Fruit fly (Drosophila melanogaster) Kc167 (cell line): ENCODE data around the gene Ns1.

Source experiments
- Myc ChIP-seq: fragments of >200 bp; optimal IDR thresholded peaks from 2 replicates; lab custom pipeline; 2017; ENCODE audit warnings: missing external identifiers
- Sin3A ChIP-seq: fragments of >200 bp; optimal IDR thresholded peaks from 2 replicates; lab custom pipeline; 2018; ENCODE audit warnings: missing external identifiers
- h ChIP-seq: fragments of >200 bp; optimal IDR thresholded peaks from 3 replicates; lab custom pipeline; 2018; ENCODE audit warnings: missing external identifiers
- insv ChIP-seq: fragments of >200 bp; optimal IDR thresholded peaks from 3 replicates; lab custom pipeline; 2018; ENCODE audit warnings: missing external identifiers
- psq ChIP-seq: fragments of >200 bp; optimal IDR thresholded peaks from 2 replicates; lab custom pipeline; 2017; ENCODE audit warnings: missing external identifiers
- ttk ChIP-seq: sonication (Bioruptor generic); optimal IDR thresholded peaks from 2 replicates; lab custom pipeline; 2017; ENCODE audit warnings: missing external identifiers

The Ns1 gene

DNA sequence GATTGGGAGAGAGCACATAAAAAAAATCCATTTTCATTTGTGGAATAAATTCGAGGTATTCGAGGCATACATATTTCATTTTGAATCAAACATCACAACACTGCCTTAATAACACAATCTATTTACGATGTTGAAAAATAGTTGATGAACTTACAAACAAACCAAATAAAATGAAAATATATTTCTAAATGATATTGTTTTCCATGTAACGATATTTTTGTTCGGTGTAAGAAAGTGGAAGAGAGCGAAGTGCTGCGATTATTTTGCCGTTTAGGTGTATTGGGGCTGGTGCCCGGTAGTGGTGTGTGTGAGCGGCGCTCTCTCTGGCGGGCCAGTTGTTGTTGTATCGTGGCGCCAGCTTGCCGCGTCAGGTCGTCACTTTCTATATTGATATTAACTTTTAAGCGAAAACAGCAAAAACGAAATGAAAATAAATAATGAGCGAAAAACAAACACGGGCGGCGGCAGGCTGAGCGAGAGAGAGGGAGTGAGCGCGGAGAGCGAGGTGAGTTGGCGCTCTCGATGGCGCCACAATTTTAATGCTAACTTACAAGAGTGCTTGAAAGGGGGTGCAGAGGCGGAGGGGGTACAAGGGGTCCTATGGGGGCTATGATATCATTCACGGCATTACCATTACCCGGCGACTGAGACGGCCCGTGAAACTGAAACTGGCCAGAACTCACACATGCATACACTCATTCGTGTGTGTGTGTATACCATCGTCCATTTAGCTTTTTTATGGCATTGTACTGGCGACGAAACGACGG, 7.3 kb downstream of the Ns1 start:
- TF ChIP-seq Myc (lab: Kevin White, UChicago) (no peak), ttk (no peak)

DNA sequence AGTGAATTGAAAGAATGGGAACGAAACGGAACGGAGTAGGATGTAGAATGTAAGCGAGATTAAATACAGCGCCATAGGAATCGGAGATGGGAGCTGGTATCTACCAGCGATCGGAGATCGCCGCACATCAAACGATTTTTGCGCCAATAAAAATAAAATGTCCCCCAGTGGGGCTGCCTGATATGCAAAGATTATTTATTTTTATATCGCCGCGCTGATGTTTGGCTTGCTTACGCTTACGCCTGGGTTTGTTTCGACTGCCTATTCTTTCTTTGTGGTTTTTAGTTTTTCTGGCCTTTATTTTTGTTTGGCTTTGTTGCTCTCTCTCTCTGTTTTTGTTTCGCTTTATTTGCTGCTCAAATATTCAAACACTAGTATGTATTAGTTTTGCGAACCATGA, 8.7 kb downstream of the Ns1 start:
- no peak for TF ChIP-seq ttk

DNA sequence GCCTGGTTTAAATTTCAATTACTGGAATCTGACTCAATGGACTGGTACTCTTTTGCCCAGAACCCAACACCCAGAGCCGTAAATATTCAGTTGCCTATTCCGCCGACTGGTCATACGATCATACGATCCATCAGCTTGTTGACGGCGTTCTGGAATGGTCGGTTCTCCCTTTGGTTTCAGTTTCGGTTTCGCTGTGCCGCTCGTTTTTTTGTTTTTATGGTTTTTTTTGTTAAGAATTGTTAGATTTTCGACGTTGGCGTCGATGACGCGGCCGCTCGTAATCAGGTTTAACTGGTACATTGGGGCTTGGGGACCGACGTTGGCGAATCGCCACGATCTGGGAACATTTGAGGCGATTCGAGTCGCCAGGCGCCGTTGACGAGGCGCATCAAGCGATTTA, 9.8 kb downstream of the Ns1 start:
- TF ChIP-seq psq (lab: Kevin White, UChicago) (no peak), ttk (no peak), insv (lab: Kevin White, UChicago) (no peak), h (lab: Kevin White, UChicago) (no peak), Myc (lab: Kevin White, UChicago) (no peak), Sin3A (lab: Kevin White, UChicago) (no peak)

DNA sequence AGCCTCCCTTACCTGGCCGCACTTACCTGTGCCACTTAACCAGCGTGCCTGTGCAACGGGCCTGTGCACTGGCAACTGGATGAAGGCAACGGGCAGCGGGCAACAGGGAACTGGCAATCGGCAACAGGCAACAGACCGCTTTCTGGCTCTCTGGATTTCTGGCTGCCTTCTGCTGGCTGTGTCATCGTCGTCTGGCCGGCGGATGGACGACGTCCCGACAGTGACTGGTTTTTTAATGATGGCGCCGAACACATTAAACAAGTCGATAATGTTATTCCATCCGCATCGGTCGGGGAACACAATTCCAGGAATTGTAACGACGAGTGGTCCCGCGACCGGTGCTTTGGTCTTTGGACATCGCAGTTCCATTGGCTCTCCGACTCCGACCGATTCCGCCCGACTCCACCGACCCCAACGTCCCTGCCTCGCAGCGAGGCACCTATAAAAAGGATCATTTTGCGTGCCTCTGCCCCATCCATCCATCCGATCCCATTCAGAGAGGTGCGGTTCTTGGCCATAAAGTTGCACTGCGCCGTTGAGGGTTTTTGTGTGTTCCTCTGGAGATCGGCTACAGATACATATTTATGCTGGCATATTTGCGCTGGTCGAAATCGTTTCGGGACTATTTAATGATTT, 10.6 kb downstream of the Ns1 start:
- TF ChIP-seq h (lab: Kevin White, UChicago), result no peak

DNA sequence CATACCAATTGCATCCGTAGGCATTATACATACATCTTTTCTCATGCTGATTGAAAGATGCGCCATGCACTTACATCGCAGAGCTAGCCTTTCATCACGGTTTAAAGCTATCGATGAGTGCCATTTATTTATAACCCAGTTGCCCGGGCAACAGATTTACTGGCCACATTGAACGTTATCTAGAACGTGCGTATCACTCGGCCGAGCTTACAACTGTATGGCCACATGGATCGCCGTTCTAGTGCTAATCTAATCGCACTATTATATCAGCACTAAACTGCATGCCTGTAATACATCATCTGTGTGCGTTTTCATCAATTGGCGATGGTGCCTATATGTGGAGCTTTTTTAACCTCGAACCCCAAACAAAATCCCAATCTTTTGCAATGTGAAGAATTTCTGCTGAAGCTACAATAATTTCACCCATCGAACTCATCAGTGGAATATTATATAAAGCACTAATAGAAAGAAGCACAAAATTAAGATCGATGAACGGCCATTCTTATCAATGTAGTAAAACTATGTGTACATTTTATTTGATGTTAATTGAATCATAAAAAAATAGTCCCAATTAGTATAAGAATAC, 11.6 kb downstream of the Ns1 start:
- no peak for TF ChIP-seq Sin3A (lab: Kevin White, UChicago)
- no peak for TF ChIP-seq ttk
- TF ChIP-seq psq (lab: Kevin White, UChicago), result no peak
- no peak for TF ChIP-seq insv (lab: Kevin White, UChicago)
- TF ChIP-seq h (lab: Kevin White, UChicago), result no peak
- no peak for TF ChIP-seq Myc (lab: Kevin White, UChicago)

DNA sequence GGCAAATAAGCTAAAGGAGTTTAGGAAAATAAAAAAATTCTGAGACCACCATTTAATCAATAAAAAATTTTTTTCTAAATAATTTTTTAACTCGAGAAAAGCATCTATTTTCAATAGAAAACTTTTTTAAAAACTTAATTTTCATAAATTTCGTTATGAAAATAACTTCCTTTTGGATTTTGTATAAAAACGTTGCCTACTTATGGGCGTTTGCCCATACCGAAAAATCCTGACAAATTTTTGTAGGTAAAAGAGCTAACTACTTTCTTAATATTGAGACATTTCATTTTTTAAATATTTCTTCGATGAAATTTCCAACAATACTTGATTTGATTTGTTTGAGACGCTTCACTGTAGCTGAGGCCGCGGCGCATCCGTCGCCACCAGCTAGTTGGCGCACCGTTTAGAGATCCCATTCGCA, 12.2 kb downstream of the Ns1 start:
- no peak for TF ChIP-seq Sin3A (lab: Kevin White, UChicago)
- TF ChIP-seq h (lab: Kevin White, UChicago), result no peak
- TF ChIP-seq insv (lab: Kevin White, UChicago), result no peak
- TF ChIP-seq psq (lab: Kevin White, UChicago), result no peak

DNA sequence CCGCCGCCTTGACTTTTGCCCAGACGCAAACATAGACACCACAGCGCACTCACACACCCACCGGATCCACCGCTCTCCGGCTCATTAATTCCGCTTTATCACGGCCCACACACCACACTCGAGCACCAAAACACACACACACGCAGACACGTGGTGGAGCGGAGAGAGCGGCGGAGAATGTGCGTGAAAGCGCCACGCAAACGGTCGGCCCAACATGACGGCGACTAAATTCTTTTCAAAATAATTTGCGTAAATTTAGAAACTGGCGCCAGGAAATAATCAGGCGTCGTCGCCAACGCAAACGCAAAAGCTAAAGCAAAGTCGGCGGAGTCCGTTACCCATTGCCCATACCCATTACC, 12.7 kb downstream of the Ns1 start:
- TF ChIP-seq ttk (no peak), h (lab: Kevin White, UChicago) (no peak), Myc (lab: Kevin White, UChicago) (no peak), psq (lab: Kevin White, UChicago) (no peak), insv (lab: Kevin White, UChicago) (no peak)

DNA sequence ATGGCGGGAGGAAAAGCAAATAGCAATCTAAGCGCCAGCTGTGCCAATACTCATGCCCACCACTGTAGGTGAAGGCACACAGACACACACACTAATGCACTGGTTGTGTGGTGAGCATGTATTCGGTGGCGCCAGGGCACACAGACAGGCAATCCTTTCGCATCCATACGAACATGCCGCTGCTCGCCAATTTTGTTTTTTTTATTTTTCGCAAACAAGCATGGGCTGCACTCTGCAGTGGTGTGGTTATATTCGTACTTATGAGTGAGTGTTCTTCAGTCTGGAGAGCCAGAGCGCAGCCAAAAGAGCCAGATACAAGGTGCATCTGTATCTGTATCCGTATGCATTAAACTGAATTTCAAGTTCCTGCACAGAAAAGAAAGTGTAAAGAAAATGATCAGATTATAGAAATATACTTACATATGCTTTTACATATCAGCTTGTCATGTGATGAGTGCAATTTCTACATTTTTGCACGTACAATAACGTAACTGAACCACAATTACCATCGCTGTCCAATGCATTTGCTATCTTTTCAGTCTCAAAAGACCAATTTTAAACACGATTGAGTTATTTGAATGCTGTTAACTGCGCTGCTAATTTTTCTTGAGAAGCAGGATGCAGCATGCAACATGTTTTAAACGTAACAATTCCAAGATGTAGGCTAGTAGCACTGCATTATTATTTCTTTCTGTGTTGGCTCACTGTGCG, 13.2 kb downstream of the Ns1 start:
- TF ChIP-seq insv (lab: Kevin White, UChicago), result no peak
- no peak for TF ChIP-seq Myc (lab: Kevin White, UChicago)
- TF ChIP-seq ttk, result no peak
- TF ChIP-seq Sin3A (lab: Kevin White, UChicago), result no peak
- no peak for TF ChIP-seq psq (lab: Kevin White, UChicago)
- TF ChIP-seq h (lab: Kevin White, UChicago), result no peak

DNA sequence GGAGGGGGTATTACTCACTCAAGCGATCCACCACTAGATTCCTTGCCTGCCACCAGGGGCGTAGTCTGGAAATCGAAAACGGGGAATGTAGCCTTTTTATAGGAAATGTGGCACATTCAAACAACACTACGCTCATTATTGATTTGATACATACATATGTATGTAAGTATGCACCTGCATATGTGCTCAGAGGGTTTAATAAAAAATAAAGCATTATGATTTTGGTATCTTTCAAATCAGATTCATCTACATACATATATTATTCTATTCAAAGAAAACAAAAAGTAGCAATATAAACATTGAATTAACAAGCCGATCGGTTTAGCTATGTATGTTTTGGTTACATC, 15.6 kb downstream of the Ns1 start:
- TF ChIP-seq ttk, result no peak

DNA sequence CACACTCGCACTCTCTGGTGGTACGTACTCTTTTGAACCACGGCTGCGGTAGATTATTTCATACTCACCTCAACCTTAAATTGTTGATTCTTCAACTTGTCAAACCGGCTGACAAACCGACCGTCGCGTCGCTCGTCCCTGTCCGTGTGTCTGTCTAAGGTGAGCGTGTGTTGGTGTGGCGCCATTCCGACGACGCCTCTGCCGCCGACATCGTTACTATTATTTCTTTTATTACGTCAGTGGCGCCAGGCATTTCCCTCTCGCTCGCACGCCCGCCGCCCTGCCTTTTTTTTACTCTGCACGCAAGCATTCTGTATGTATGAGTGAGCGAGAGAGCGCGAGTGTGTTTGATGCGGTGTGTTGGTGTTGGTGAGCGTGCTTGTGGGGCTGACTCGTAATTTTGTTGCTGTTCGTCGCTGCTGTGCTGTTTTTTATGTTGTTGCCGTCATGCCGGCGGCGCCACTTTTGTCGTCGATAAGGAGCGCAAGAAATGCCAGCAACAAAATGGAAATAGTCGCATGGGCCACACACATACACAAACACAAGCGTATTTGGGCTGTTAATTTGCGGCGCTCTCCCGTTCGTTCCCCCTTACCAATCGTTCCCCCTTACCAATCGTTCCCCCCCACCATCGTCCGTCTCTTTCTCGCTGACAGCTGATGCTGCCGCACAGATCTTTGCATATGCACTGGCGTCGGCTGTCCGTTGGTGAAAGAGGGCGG, 16.1 kb downstream of the Ns1 start:
- no peak for TF ChIP-seq insv (lab: Kevin White, UChicago)
- TF ChIP-seq psq (lab: Kevin White, UChicago), result no peak
- no peak for TF ChIP-seq Myc (lab: Kevin White, UChicago)
- TF ChIP-seq ttk, result no peak
- TF ChIP-seq h (lab: Kevin White, UChicago), result no peak
- TF ChIP-seq Sin3A (lab: Kevin White, UChicago), result no peak

DNA sequence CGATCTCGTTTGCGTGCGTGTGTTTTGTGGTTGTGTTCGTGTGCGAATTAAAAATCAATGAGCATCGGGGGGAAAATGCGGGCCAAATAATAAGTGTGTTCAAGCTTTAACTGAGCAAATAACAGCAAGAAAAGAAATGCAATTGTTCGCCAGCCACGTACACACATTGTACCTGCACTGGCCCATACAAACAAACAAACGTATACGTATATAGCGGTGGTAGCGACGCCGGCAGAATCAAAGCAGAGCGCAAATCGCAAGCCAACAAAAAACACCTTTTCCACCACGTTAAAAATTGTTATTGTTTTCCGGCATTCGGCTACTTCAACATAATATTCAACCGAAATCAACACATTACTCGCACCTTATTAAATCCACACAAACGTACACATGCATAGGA, 17.9 kb downstream of the Ns1 start:
- TF ChIP-seq ttk (no peak), h (lab: Kevin White, UChicago) (no peak), Myc (lab: Kevin White, UChicago) (no peak), insv (lab: Kevin White, UChicago) (no peak), Sin3A (lab: Kevin White, UChicago) (no peak), psq (lab: Kevin White, UChicago) (no peak)
